Worm (Caenorhabditis elegans): Measurements from ENCODE around the gene F25H9.7.

Gene F25H9.7

DNA sequence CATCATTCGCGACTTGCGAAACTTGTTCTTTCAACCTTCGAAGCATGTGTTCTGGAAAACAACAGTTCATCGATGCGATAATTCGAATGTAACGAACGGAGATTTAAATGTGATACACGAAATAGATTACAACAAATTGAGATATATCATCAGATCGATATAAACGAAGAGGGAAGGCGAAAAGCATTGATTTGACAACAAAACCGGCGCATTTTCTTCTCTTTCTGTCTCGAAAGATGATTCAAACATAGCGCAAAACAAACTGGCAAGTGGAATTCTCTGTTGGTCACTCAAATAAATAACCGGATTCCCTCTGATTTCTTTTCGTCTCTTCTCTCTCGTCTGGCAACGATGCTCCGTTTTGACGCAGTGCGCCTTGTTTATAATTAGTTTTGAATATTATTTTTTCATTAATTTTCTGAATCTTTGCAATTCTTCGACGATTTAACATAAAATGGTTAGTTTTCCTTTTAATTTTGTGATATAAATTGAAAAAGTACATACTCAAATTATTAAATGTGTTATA is 29.2 kb downstream of the F25H9.7 start, which contains the start of the genes eea-1 and gut-2:
TSS of gene eea-1 (minus strand) at position 51 of the 526 bp plus-strand sequence.
TSS of gene gut-2 (plus strand) at position 369 of the 526 bp plus-strand sequence.
- peak; percentile 70 for TF ChIP-seq W03F9.2 (tag; optimal IDR thresholded peaks at IDR 0.05)
- TF ChIP-seq dao-5 (tag; optimal IDR thresholded peaks at IDR 0.05), result no peak
- TF ChIP-seq him-1 (tag; optimal IDR thresholded peaks at IDR 0.05), result no peak

DNA sequence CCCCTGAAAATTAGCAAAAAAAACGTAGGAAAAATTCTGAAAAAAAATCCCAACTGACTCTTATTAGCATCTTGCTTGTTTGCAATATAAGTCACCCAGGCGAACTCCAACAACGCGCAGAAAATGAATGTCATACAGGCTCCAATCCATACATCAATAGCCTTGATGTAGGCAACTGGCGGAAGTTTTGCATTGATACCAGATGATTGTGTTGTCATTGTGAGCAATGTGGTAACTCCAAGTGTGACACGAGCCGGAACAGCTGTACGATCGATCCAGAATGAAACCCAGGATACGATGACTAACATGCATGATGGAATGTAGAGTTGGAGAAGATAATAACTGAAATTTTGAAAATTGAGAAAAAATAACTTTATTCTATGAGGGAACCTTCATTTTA is 31.1 kb downstream of the F25H9.7 start:
- TF ChIP-seq W03F9.2 (tag; optimal IDR thresholded peaks at IDR 0.05), result no peak
- TF ChIP-seq dao-5 (tag; optimal IDR thresholded peaks at IDR 0.05), result no peak
- no peak for TF ChIP-seq him-1 (tag; optimal IDR thresholded peaks at IDR 0.05)

DNA sequence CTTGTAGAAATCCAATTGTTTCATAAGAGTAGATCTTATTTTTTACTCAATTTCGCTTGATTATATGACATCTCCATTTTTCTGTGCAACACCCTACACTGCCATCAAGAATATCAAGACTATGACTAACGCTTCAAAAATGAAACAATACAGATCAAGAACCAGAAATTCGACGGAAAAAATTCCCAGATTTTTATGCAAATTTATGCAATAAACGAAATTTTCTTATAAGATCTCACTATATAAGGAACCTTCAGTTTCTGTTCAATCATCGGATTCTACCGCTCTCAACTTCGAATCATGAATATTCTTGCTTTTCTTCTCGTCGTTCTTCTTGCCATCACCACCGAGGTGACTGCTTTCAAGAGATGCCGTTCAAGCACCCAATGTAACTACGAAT is 38.1 kb downstream of the F25H9.7 start, which contains the start of gene R11G10.4:
TSS of gene R11G10.4 (plus strand) at position 301 of the 400 bp plus-strand sequence.
- TF ChIP-seq him-1 (tag; optimal IDR thresholded peaks at IDR 0.05) (no peak), W03F9.2 (tag; optimal IDR thresholded peaks at IDR 0.05) (no peak), dao-5 (tag; optimal IDR thresholded peaks at IDR 0.05) (no peak)

DNA sequence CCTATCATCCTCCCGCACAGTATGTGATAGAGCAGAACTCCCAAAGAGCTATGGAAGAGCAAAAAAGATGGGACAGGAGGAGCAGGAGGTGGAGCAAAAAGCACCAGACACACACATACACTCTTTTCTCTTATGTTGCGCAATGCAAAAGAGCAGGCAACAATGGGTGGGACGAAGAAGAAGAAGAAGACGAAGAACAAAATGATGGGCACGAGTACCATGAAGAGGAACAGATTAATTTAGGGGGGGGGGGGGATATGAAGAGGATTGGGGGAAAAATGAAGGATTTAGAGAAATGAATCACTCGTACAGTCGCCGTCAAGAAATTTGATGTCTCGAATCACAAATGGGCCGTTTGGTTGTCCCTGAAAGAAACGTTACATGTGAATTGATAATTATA is 43.4 kb downstream of the F25H9.7 start, which contains the start of gene avr-15:
TSS of gene avr-15 (minus strand) at position 101 of the 400 bp plus-strand sequence.
- TF ChIP-seq W03F9.2 (tag; optimal IDR thresholded peaks at IDR 0.05) (no peak), dao-5 (tag; optimal IDR thresholded peaks at IDR 0.05) (no peak), him-1 (tag; optimal IDR thresholded peaks at IDR 0.05) (no peak)

DNA sequence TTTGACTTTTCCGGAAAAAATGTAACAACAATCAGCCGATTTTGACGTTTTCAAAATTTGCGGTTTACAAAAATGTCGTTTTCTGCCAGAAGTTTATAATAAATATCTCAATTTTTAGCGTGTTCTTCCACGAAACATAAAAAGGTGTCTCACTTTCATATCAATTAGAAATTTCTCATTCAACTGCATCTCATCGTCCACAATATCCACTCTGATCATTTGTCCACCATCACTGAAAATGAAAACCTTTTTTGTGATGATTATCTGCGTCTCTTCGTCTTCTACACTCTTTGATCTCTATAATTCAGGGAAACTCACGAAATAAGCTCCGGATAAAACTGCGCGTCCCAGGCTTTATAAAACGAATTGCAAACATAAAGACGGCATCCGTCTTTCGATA is 44.3 kb downstream of the F25H9.7 start:
- TF ChIP-seq him-1 (tag; optimal IDR thresholded peaks at IDR 0.05) (no peak), W03F9.2 (tag; optimal IDR thresholded peaks at IDR 0.05) (no peak), dao-5 (tag; optimal IDR thresholded peaks at IDR 0.05) (no peak)

DNA sequence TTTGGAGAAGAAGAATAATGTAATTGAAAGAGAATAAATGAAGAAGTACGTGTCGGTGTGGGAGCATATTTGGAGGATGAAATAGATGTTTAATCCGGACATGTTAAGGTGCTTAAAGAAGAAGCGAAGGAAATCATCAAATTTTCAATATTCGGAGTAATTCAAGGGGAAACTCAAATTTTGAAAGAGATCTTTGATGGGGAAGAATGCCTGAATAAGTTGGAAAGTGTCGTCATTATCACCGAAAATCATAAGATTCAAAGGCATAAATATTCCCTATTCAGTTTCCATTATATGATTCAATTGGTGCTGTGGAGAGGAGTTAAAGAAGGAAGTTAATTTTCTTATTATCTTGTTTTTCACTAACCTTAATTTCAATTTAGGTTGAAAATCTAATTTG is 46.9 kb downstream of the F25H9.7 start, which contains the start of gene semi-1:
TSS of gene semi-1 (minus strand) at position 101 of the 400 bp plus-strand sequence.
- TF ChIP-seq W03F9.2 (tag; optimal IDR thresholded peaks at IDR 0.05) (no peak), him-1 (tag; optimal IDR thresholded peaks at IDR 0.05) (no peak), dao-5 (tag; optimal IDR thresholded peaks at IDR 0.05) (no peak)
